Fruit fly (Drosophila melanogaster): ENCODE data around the gene CG7126.

Gene CG7126

dm6 chr3R:18301569-18301968, 1.1 kb downstream of the CG7126 start, which contains the start of gene Polr1E (continued):
- no peak for TF ChIP-seq CG7745 (tag; optimal IDR thresholded peaks at IDR 0.05)
- no peak for TF ChIP-seq Adf1 (GFP tag; IDR thresholded peaks at IDR 0.05)
- TF ChIP-seq Sry-δ (GFP tag; optimal IDR thresholded peaks at IDR 0.05): peak; percentile 59
- no peak for TF ChIP-seq Hr51 (GFP tag; optimal IDR thresholded peaks at IDR 0.05)
- TF ChIP-seq Abd-B (GFP tag; optimal IDR thresholded peaks at IDR 0.05): no peak
- TF ChIP-seq trem (tag; optimal IDR thresholded peaks at IDR 0.05): peak; percentile 60
- TF ChIP-seq CG10274 (GFP tag; optimal IDR thresholded peaks at IDR 0.05): no peak
- TF ChIP-seq ab (GFP tag; optimal IDR thresholded peaks at IDR 0.05): no peak
- TF ChIP-seq pan (optimal IDR thresholded peaks at IDR 0.05): no peak
- no peak for TF ChIP-seq pan (GFP tag; optimal IDR thresholded peaks at IDR 0.05 in 1 of 2, IDR thresholded peaks at IDR 0.05 in 1 of 2)
- no peak for TF ChIP-seq CG43689 (GFP tag; IDR thresholded peaks at IDR 0.05)
- no peak for TF ChIP-seq CG6654 (GFP tag; optimal IDR thresholded peaks at IDR 0.05)
- peak; percentile 97 for TF ChIP-seq MBD-R2 (GFP tag; IDR thresholded peaks at IDR 0.05)
- no peak for TF ChIP-seq Dad (GFP tag; optimal IDR thresholded peaks at IDR 0.05)
- TF ChIP-seq nerfin-2 (GFP tag; IDR thresholded peaks at IDR 0.05; ENCODE audit: partially characterized antibody): peak; percentile 44; the same call in 1 of the 2 replicates
- TF ChIP-seq CG10321 (GFP tag; IDR thresholded peaks at IDR 0.05): no peak
- TF ChIP-seq CG17385 (GFP tag; optimal IDR thresholded peaks at IDR 0.05): no peak
- peak; percentile 94 for TF ChIP-seq E2f2 (GFP tag; IDR thresholded peaks at IDR 0.05)
- peak; percentile 30 for TF ChIP-seq Mad (GFP tag; optimal IDR thresholded peaks at IDR 0.05)
- TF ChIP-seq amos (GFP tag; IDR thresholded peaks at IDR 0.05; ENCODE audit: partially characterized antibody): peak; percentile 64
- TF ChIP-seq HLH4C (GFP tag; IDR thresholded peaks at IDR 0.05; ENCODE audit: partially characterized antibody): peak; percentile 81
- no peak for TF ChIP-seq scrt (GFP tag; optimal IDR thresholded peaks at IDR 0.05)
- no peak for TF ChIP-seq CG1602 (GFP tag; optimal IDR thresholded peaks at IDR 0.05)
- no peak for TF ChIP-seq cas (GFP tag; IDR thresholded peaks at IDR 0.05)
- no peak for TF ChIP-seq CG7372 (GFP tag; IDR thresholded peaks at IDR 0.05)
- TF ChIP-seq onecut (GFP tag; IDR thresholded peaks at IDR 0.05): no peak; the same call in 1 of the 2 replicates
- TF ChIP-seq CG2129 (GFP tag; IDR thresholded peaks at IDR 0.05; ENCODE audit: partially characterized antibody): peak; percentile 20; the same call in 1 of the 2 replicates
- TF ChIP-seq ind (GFP tag; optimal IDR thresholded peaks at IDR 0.05): no peak
- TF ChIP-seq CG5245 (GFP tag; optimal IDR thresholded peaks at IDR 0.05): no peak
- peak; percentile 26; the same call in 1 of the 2 replicates for TF ChIP-seq chm (GFP tag; IDR thresholded peaks at IDR 0.05)
- TF ChIP-seq Sin3A (optimal IDR thresholded peaks at IDR 0.05): no peak
- peak; percentile 80 for TF ChIP-seq Bgb (GFP tag; IDR thresholded peaks at IDR 0.05; ENCODE audit: partially characterized antibody)
- no peak for TF ChIP-seq CG14667 (GFP tag; IDR thresholded peaks at IDR 0.05)
- TF ChIP-seq CG8089 (GFP tag; optimal IDR thresholded peaks at IDR 0.05): no peak
- peak; percentile 43 for TF ChIP-seq CG15514 (GFP tag; optimal IDR thresholded peaks at IDR 0.05)
- TF ChIP-seq CG7963 (GFP tag; IDR thresholded peaks at IDR 0.05; ENCODE audit: partially characterized antibody): peak; percentile 67; the same call in 2 of the 3 replicates
- no peak for TF ChIP-seq run (tag; optimal IDR thresholded peaks at IDR 0.05)
- TF ChIP-seq CG10543 (GFP tag; optimal IDR thresholded peaks at IDR 0.05): no peak
- TF ChIP-seq p53 (GFP tag; optimal IDR thresholded peaks at IDR 0.05): no peak
- TF ChIP-seq CG13424 (tag; optimal IDR thresholded peaks at IDR 0.05): no peak
- TF ChIP-seq dpn (GFP tag; optimal IDR thresholded peaks at IDR 0.05): no peak
- TF ChIP-seq CG12155 (GFP tag; optimal IDR thresholded peaks at IDR 0.05): no peak
- TF ChIP-seq CG10979 (tag; optimal IDR thresholded peaks at IDR 0.05): no peak
- peak; percentile 40 for TF ChIP-seq CG14710 (tag; optimal IDR thresholded peaks at IDR 0.05)
- TF ChIP-seq MESR4 (GFP tag; optimal IDR thresholded peaks at IDR 0.05): peak; percentile 41
- TF ChIP-seq CG3065 (GFP tag; optimal IDR thresholded peaks at IDR 0.05): no peak
- TF ChIP-seq knrl (GFP tag; IDR thresholded peaks at IDR 0.05; ENCODE audit: partially characterized antibody): peak; percentile 52; the same call in 2 of the 3 replicates
- TF ChIP-seq CG1233 (GFP tag; optimal IDR thresholded peaks at IDR 0.05): no peak
- no peak for TF ChIP-seq luna (GFP tag; optimal IDR thresholded peaks at IDR 0.05)
- no peak for TF ChIP-seq Hey (tag; optimal IDR thresholded peaks at IDR 0.05)
- TF ChIP-seq CG17186 (GFP tag; optimal IDR thresholded peaks at IDR 0.05): no peak
